Fruit fly (Drosophila melanogaster): ENCODE results near the gene Atu.

Atu gene

dm6 chr3R:5572900-5573665 lies 40.1 kb upstream of the Atu start (continued):
- TF ChIP-seq Hr38 (GFP tag; optimal IDR thresholded peaks at IDR 0.05) (no peak), net (GFP tag; optimal IDR thresholded peaks at IDR 0.05) (no peak), Eip78C (GFP tag) (peak; percentile 66), svp (GFP tag) (peak; percentile 53), Hr39 (GFP tag; optimal IDR thresholded peaks at IDR 0.05) (no peak), eg (GFP tag; IDR thresholded peaks at IDR 0.05) (no peak), cyc (GFP tag; optimal IDR thresholded peaks at IDR 0.05) (no peak), CG11762 (GFP tag; optimal IDR thresholded peaks at IDR 0.05; ENCODE audit: insufficient read depth) (no peak), CG6792 (GFP tag; optimal IDR thresholded peaks at IDR 0.05) (no peak), esn (GFP tag; optimal IDR thresholded peaks at IDR 0.05) (peak; percentile 22), vri (GFP tag; optimal IDR thresholded peaks at IDR 0.05) (no peak), Met (GFP tag; optimal IDR thresholded peaks at IDR 0.05) (peak; percentile 3), Ets21C (GFP tag; optimal IDR thresholded peaks at IDR 0.05) (no peak), fd59A (GFP tag; optimal IDR thresholded peaks at IDR 0.05) (no peak), CG6163 (GFP tag; IDR thresholded peaks at IDR 0.05) (no peak), CG6276 (GFP tag; optimal IDR thresholded peaks at IDR 0.05) (no peak), OdsH (GFP tag; optimal IDR thresholded peaks at IDR 0.05) (peak; percentile 17), achi (GFP tag; optimal IDR thresholded peaks at IDR 0.05) (peak; percentile 7), dac (GFP tag; optimal IDR thresholded peaks at IDR 0.05) (no peak), CG31627 (GFP tag; optimal IDR thresholded peaks at IDR 0.05) (peak; percentile 19), Hr4 (GFP tag; optimal IDR thresholded peaks at IDR 0.05) (peak; percentile 25), fkh (GFP tag; optimal IDR thresholded peaks at IDR 0.05) (no peak), topi (GFP tag; optimal IDR thresholded peaks at IDR 0.05) (peak; percentile 26), Ets96B (tag; optimal IDR thresholded peaks at IDR 0.05) (no peak)

- peak; percentile 2 for TF ChIP-seq CG31627 (GFP tag; optimal IDR thresholded peaks at IDR 0.05)
- no peak for TF ChIP-seq CG11294 (GFP tag; IDR thresholded peaks at IDR 0.05)
- TF ChIP-seq cyc (GFP tag; optimal IDR thresholded peaks at IDR 0.05) = peak; percentile 16
- peak; percentile 44 for TF ChIP-seq Met (GFP tag; optimal IDR thresholded peaks at IDR 0.05)
Observed at dm6 chr3R:5573883-5574282, 39.3 kb upstream of the Atu start.

dm6 chr3R:5587863-5588519 lies 25.2 kb upstream of the Atu start, which contains the start of gene CG2926:
Gene CG2926, minus strand, starts transcription at chr3R:5588380.
- TF ChIP-seq CG8119 (GFP tag; IDR thresholded peaks at IDR 0.05) (no peak), Eip93F (GFP tag; optimal IDR thresholded peaks at IDR 0.05) (no peak), CG16779 (tag; optimal IDR thresholded peaks at IDR 0.05) (no peak), Sox102F (GFP tag; optimal IDR thresholded peaks at IDR 0.05) (no peak), Blimp-1 (GFP tag; optimal IDR thresholded peaks at IDR 0.05) (no peak), Hr38 (GFP tag; optimal IDR thresholded peaks at IDR 0.05) (no peak), CG3032 (tag; optimal IDR thresholded peaks at IDR 0.05) (no peak), esn (GFP tag; optimal IDR thresholded peaks at IDR 0.05) (peak; percentile 43), Lpt (GFP tag; optimal IDR thresholded peaks at IDR 0.05) (no peak), lz (GFP tag; optimal IDR thresholded peaks at IDR 0.05) (peak; percentile 40), CG6792 (GFP tag; optimal IDR thresholded peaks at IDR 0.05) (no peak), net (GFP tag; optimal IDR thresholded peaks at IDR 0.05) (no peak), CG10631 (GFP tag; optimal IDR thresholded peaks at IDR 0.05) (no peak), Sox14 (GFP tag; optimal IDR thresholded peaks at IDR 0.05) (no peak), topi (GFP tag; optimal IDR thresholded peaks at IDR 0.05) (no peak), CG8632 (GFP tag; optimal IDR thresholded peaks at IDR 0.05) (no peak), CG32006 (GFP tag; optimal IDR thresholded peaks at IDR 0.05) (no peak), CG1621 (tag; optimal IDR thresholded peaks at IDR 0.05) (no peak), CG6276 (GFP tag; optimal IDR thresholded peaks at IDR 0.05) (no peak), CG6854 (GFP tag; optimal IDR thresholded peaks at IDR 0.05) (peak; percentile 45), CG15336 (GFP tag; IDR thresholded peaks at IDR 0.05) (peak; percentile 28; the same call in 1 of the 2 replicates), CG11762 (GFP tag; optimal IDR thresholded peaks at IDR 0.05; ENCODE audit: insufficient read depth) (no peak), CG31627 (GFP tag; optimal IDR thresholded peaks at IDR 0.05) (peak; percentile 18), pdm3 (GFP tag; optimal IDR thresholded peaks at IDR 0.05) (no peak), CG3919 (GFP tag; optimal IDR thresholded peaks at IDR 0.05) (no peak), Hr39 (GFP tag; optimal IDR thresholded peaks at IDR 0.05) (no peak), cyc (GFP tag; optimal IDR thresholded peaks at IDR 0.05) (peak; percentile 31), CG8319 (GFP tag; optimal IDR thresholded peaks at IDR 0.05) (no peak)
